Fruit fly (Drosophila melanogaster) S2 (cell line): ENCODE data around the gene eIF2Bbeta.

Experiments
- CG8478 ChIP-seq: fragments of >200 bp; optimal IDR thresholded peaks from 2 replicates; lab custom pipeline; 2018
- CTCF ChIP-seq, 2 experiments: fragments of >200 bp; optimal IDR thresholded peaks; 2 replicates each; lab custom pipeline; 2018

eIF2Bbeta gene

dm6 chrX:2738663-2739062 lies 34.3 kb downstream of the eIF2Bbeta start, which contains the start of gene crm:
TSS of gene crm (minus strand) at chrX:2738773.
- TF ChIP-seq CG8478 (lab: Kevin White, UChicago) (no peak), CTCF (optimal IDR thresholded peaks at IDR 0.05; lab: Kevin White, UChicago) (peak in 1 of 2 experiments; percentile 27)

dm6 chrX:2740084-2740483 lies 35.7 kb downstream of the eIF2Bbeta start, which contains the start of gene kirre:
TSS of gene kirre (plus strand) at chrX:2740384.
- TF ChIP-seq CTCF (optimal IDR thresholded peaks at IDR 0.05; lab: Kevin White, UChicago) (no peak), CG8478 (lab: Kevin White, UChicago) (no peak)

dm6 chrX:2742067-2742466 lies 37.7 kb downstream of the eIF2Bbeta start:
- TF ChIP-seq CG8478 (lab: Kevin White, UChicago) = no peak
- TF ChIP-seq CTCF (optimal IDR thresholded peaks at IDR 0.05; lab: Kevin White, UChicago) = no peak

dm6 chrX:2743020-2743419 lies 38.6 kb downstream of the eIF2Bbeta start:
- no peak for TF ChIP-seq CG8478 (lab: Kevin White, UChicago)
- no peak for TF ChIP-seq CTCF (optimal IDR thresholded peaks at IDR 0.05; lab: Kevin White, UChicago)

- TF ChIP-seq CTCF (optimal IDR thresholded peaks at IDR 0.05; lab: Kevin White, UChicago) = no peak
- TF ChIP-seq CG8478 (lab: Kevin White, UChicago) = no peak
These were observed 39.2 kb downstream of the eIF2Bbeta start for dm6 chrX:2743601-2744000.

dm6 chrX:2744042-2744441 lies 39.7 kb downstream of the eIF2Bbeta start, which contains the start of gene Syx4:
TSS of gene Syx4 (minus strand) at chrX:2744076.
- no peak for TF ChIP-seq CG8478 (lab: Kevin White, UChicago)
- TF ChIP-seq CTCF (optimal IDR thresholded peaks at IDR 0.05; lab: Kevin White, UChicago) = no peak

- no peak for TF ChIP-seq CG8478 (lab: Kevin White, UChicago)
- no peak for TF ChIP-seq CTCF (optimal IDR thresholded peaks at IDR 0.05; lab: Kevin White, UChicago)
These were observed 45.3 kb downstream of the eIF2Bbeta start for dm6 chrX:2749693-2750092.
